Worm (Caenorhabditis elegans) whole organism, L4 larva: ENCODE results near the gene pno-1.
A peak's percentile ranks its signal among the peaks of the same experiment; 100 is the strongest.

ENCODE experiments used
- F10B5.3 ChIP-seq: sonication (generic microtip); optimal IDR thresholded peaks from 2 replicates; lab custom pipeline; 2016; ENCODE audit warnings: mild to moderate bottlenecking, missing genetic modification characterization, missing compliant biosample characterization
- F26F4.8 ChIP-seq: fragments of 200-800 bp; sonication (Bioruptor generic); conservative IDR thresholded peaks from 2 replicates; pipeline ENCODE4 v1.3.6; 2022; ENCODE audit warnings: missing genetic modification characterization, missing compliant biosample characterization
- F37D6.2 ChIP-seq: sonication (generic microtip); optimal IDR thresholded peaks from 2 replicates; lab custom pipeline; 2016; ENCODE audit warnings: mild to moderate bottlenecking, missing genetic modification characterization, missing compliant biosample characterization
- F49E8.2 ChIP-seq: sonication (generic microtip); optimal IDR thresholded peaks from 2 replicates; lab custom pipeline; 2016; ENCODE audit warnings: missing compliant biosample characterization, mild to moderate bottlenecking, missing genetic modification characterization, borderline replicate concordance
- R02D3.7 ChIP-seq: fragments of 150-350 bp; sonication (generic microtip); optimal IDR thresholded peaks from 3 replicates; lab custom pipeline; 2014; ENCODE audit warnings: missing biosample characterization, missing genetic modification characterization
- T20F7.1 ChIP-seq: fragments of 200-800 bp; sonication (Bioruptor generic); optimal IDR thresholded peaks from 2 replicates; lab custom pipeline; 2018; ENCODE audit warnings: mild to moderate bottlenecking, missing genetic modification characterization, missing compliant biosample characterization
- T26A8.4 ChIP-seq: fragments of 200-800 bp; sonication (Bioruptor generic); IDR thresholded peaks from 2 replicates; pipeline ENCODE4 v1.3.6; 2022; ENCODE audit warnings: missing genetic modification characterization, missing compliant biosample characterization
- Y105C5A.15 ChIP-seq: fragments of 200-800 bp; sonication (Bioruptor generic); IDR thresholded peaks from 2 replicates; pipeline ENCODE4 v1.3.6; 2022; ENCODE audit warnings: missing genetic modification characterization, missing compliant biosample characterization
- Y48G9A.11 ChIP-seq: fragments of 200-800 bp; sonication (Bioruptor generic); IDR thresholded peaks from 2 replicates; pipeline ENCODE4 v1.3.6; 2022; ENCODE audit warnings: missing genetic modification reagents, missing genetic modification characterization, missing compliant biosample characterization
- ZK337.2 ChIP-seq: fragments of 200-800 bp; sonication (Bioruptor generic); IDR thresholded peaks from 2 replicates; pipeline ENCODE4 v1.3.6; 2022; ENCODE audit warnings: missing genetic modification reagents, missing genetic modification characterization, missing compliant biosample characterization
- aha-1 ChIP-seq: fragments of 150-350 bp; peaks from one replicate; lab custom pipeline; 2014; ENCODE audit warnings: missing biosample characterization, missing genetic modification characterization
- ama-1 ChIP-seq: fragments of 150-350 bp; optimal IDR thresholded peaks from 2 replicates; lab custom pipeline; 2014; ENCODE audit warnings: inconsistent platforms, mixed read lengths
- ceh-20 ChIP-seq: fragments of 200-800 bp; sonication (Bioruptor generic); IDR thresholded peaks from 2 replicates; pipeline ENCODE4 v1.3.6; 2022; ENCODE audit warnings: missing genetic modification reagents, missing genetic modification characterization, missing compliant biosample characterization
- daf-19 ChIP-seq: fragments of 200-800 bp; sonication (Bioruptor generic); conservative IDR thresholded peaks from 2 replicates; pipeline ENCODE4 v1.3.6; 2022; ENCODE audit warnings: missing genetic modification characterization, missing compliant biosample characterization
- dmd-6 ChIP-seq: fragments of 200-800 bp; sonication (Bioruptor generic); IDR thresholded peaks from 2 replicates; pipeline ENCODE4 v1.3.6; 2022; ENCODE audit warnings: missing genetic modification reagents, missing genetic modification characterization, missing compliant biosample characterization
- dmd-9 ChIP-seq: fragments of 200-800 bp; sonication (Bioruptor generic); IDR thresholded peaks from 2 replicates; pipeline ENCODE4 v1.3.6; 2022; ENCODE audit warnings: missing genetic modification reagents, missing genetic modification characterization, missing compliant biosample characterization
- dpl-1 ChIP-seq: fragments of 150-350 bp; optimal IDR thresholded peaks from 2 replicates; lab custom pipeline; 2014; ENCODE audit warnings: missing biosample characterization, missing genetic modification reagents, missing genetic modification characterization
- duxl-1 ChIP-seq: sonication (generic microtip); optimal IDR thresholded peaks from 2 replicates; lab custom pipeline; 2016; ENCODE audit warnings: mild to moderate bottlenecking, missing genetic modification characterization, moderate library complexity, missing compliant biosample characterization; ENCODE audit not compliant: poor library complexity
- dve-1 ChIP-seq: sonication (generic microtip); optimal IDR thresholded peaks from 2 replicates; lab custom pipeline; 2017; ENCODE audit warnings: antibody characterized with exemption, mild to moderate bottlenecking, missing genetic modification characterization, missing compliant biosample characterization; ENCODE audit not compliant: insufficient read depth
- egl-27 ChIP-seq: sonication (generic microtip); optimal IDR thresholded peaks from 3 replicates; lab custom pipeline; 2017; ENCODE audit warnings: missing biosample characterization, missing genetic modification reagents, missing genetic modification characterization
- fos-1 ChIP-seq: fragments of 150-350 bp; optimal IDR thresholded peaks from 2 replicates; lab custom pipeline; 2014; ENCODE audit warnings: missing biosample characterization, missing genetic modification characterization
- hlh-30 ChIP-seq: sonication (generic microtip); optimal IDR thresholded peaks from 2 replicates; lab custom pipeline; 2017; ENCODE audit warnings: antibody characterized with exemption, mild to moderate bottlenecking, missing genetic modification characterization, missing compliant biosample characterization; ENCODE audit not compliant: insufficient read depth
- hmg-1.1 ChIP-seq: fragments of 200-800 bp; sonication (Bioruptor generic); IDR thresholded peaks from 2 replicates; pipeline ENCODE4 v1.3.6; 2022; ENCODE audit warnings: missing genetic modification reagents, missing genetic modification characterization, missing compliant biosample characterization
- lim-7 ChIP-seq: fragments of 200-800 bp; sonication (Bioruptor generic); IDR thresholded peaks from 2 replicates; pipeline ENCODE4 v1.3.6; 2022; ENCODE audit warnings: missing genetic modification characterization, missing compliant biosample characterization
- lin-1 ChIP-seq: fragments of 200-800 bp; sonication (Bioruptor generic); IDR thresholded peaks from 2 replicates; pipeline ENCODE4 v1.3.6; 2022; ENCODE audit warnings: missing genetic modification reagents, missing genetic modification characterization, missing compliant biosample characterization
- lin-39 ChIP-seq: fragments of 150-350 bp; optimal IDR thresholded peaks from 2 replicates; lab custom pipeline; 2014; ENCODE audit warnings: missing biosample characterization, missing genetic modification reagents, missing genetic modification characterization
- lir-3 ChIP-seq: sonication (generic microtip); optimal IDR thresholded peaks from 2 replicates; lab custom pipeline; 2016; ENCODE audit warnings: mild to moderate bottlenecking, missing genetic modification characterization, missing compliant biosample characterization
- lsy-2 ChIP-seq, 2 experiments: fragments of 150-350 bp in 1 of 2; sonication (generic microtip) in 1 of 2; optimal IDR thresholded peaks; 2 replicates each; lab custom pipeline; 2014 to 2017; ENCODE audit warnings: missing biosample characterization in 2 of 2, missing genetic modification characterization in 2 of 2
- madf-5 ChIP-seq, 2 experiments: fragments of 200-800 bp; sonication (Bioruptor generic); IDR thresholded peaks; 2 replicates each; pipeline ENCODE4 v1.3.6; 2022; ENCODE audit warnings: missing compliant biosample characterization in 2 of 2, missing genetic modification characterization in 2 of 2
- mxl-3 ChIP-seq: fragments of 200-800 bp; sonication (Bioruptor generic); optimal IDR thresholded peaks from 2 replicates; lab custom pipeline; 2018; ENCODE audit warnings: mild to moderate bottlenecking, missing genetic modification characterization, missing compliant biosample characterization
- nhr-10 ChIP-seq: fragments of 150-350 bp; optimal IDR thresholded peaks from 2 replicates; lab custom pipeline; 2014; ENCODE audit warnings: missing biosample characterization, missing genetic modification characterization
- nhr-111 ChIP-seq: fragments of 200-800 bp; sonication (Bioruptor generic); optimal IDR thresholded peaks from 2 replicates; lab custom pipeline; 2018; ENCODE audit warnings: mild to moderate bottlenecking, missing genetic modification characterization, missing compliant biosample characterization
- nhr-41 ChIP-seq: fragments of 200-800 bp; sonication (Bioruptor generic); IDR thresholded peaks from 2 replicates; pipeline ENCODE4 v1.3.6; 2022; ENCODE audit warnings: missing genetic modification reagents, missing genetic modification characterization, missing compliant biosample characterization
- nhr-48 ChIP-seq: sonication (generic microtip); optimal IDR thresholded peaks from 2 replicates; lab custom pipeline; 2016; ENCODE audit warnings: mild to moderate bottlenecking, missing genetic modification characterization, missing compliant biosample characterization
- nhr-6 ChIP-seq: fragments of 150-350 bp; optimal IDR thresholded peaks from 2 replicates; lab custom pipeline; 2014; ENCODE audit warnings: missing biosample characterization, missing genetic modification characterization
- pha-4 ChIP-seq, 2 experiments: fragments of 150-350 bp in 1 of 2; fragments of 200-800 bp in 1 of 2; sonication (Bioruptor generic) in 1 of 2; IDR thresholded peaks in 1 of 2; optimal IDR thresholded peaks in 1 of 2; 2 replicates each; pipeline versions ENCODE4 v1.3.6 to Lab custom; 2014 to 2022; ENCODE audit warnings: missing genetic modification characterization in 2 of 2, missing genetic modification reagents in 2 of 2, missing biosample characterization in 1 of 2, missing compliant biosample characterization in 1 of 2
- rbr-2 ChIP-seq: sonication (generic microtip); optimal IDR thresholded peaks from 2 replicates; lab custom pipeline; 2016; ENCODE audit warnings: missing genotype, missing genetic modification characterization, missing compliant biosample characterization
- sdz-12 ChIP-seq: fragments of 200-800 bp; sonication (Bioruptor generic); optimal IDR thresholded peaks from 2 replicates; lab custom pipeline; 2018; ENCODE audit warnings: mild to moderate bottlenecking, missing genetic modification characterization, missing compliant biosample characterization
- set-16 ChIP-seq: fragments of 200-800 bp; sonication (Bioruptor generic); IDR thresholded peaks from 2 replicates; pipeline ENCODE4 v1.3.6; 2022; ENCODE audit warnings: missing genetic modification reagents, missing genetic modification characterization, missing compliant biosample characterization
- snpc-1.2 ChIP-seq: fragments of 200-800 bp; sonication (Bioruptor generic); IDR thresholded peaks from 2 replicates; pipeline ENCODE4 v1.3.6; 2022; ENCODE audit warnings: missing genetic modification reagents, missing genetic modification characterization, missing compliant biosample characterization
- snpc-4 ChIP-seq: fragments of 150-350 bp; optimal IDR thresholded peaks from 2 replicates; lab custom pipeline; 2014; ENCODE audit warnings: missing biosample characterization, missing genetic modification characterization
- spr-3 ChIP-seq: fragments of 200-800 bp; sonication (Bioruptor generic); optimal IDR thresholded peaks from 2 replicates; lab custom pipeline; 2018; ENCODE audit warnings: mild to moderate bottlenecking, missing genetic modification characterization, missing compliant biosample characterization
- tra-1 ChIP-seq: fragments of 200-800 bp; sonication (Bioruptor generic); IDR thresholded peaks from 2 replicates; pipeline ENCODE4 v1.3.6; 2022; ENCODE audit warnings: missing genetic modification reagents, missing genetic modification characterization, missing compliant biosample characterization
- zag-1 ChIP-seq: fragments of 150-350 bp; optimal IDR thresholded peaks from 2 replicates; lab custom pipeline; 2014; ENCODE audit warnings: missing biosample characterization, missing genetic modification characterization
- zfp-2 ChIP-seq: sonication (generic microtip); optimal IDR thresholded peaks from 2 replicates; lab custom pipeline; 2016; ENCODE audit warnings: mild to moderate bottlenecking, missing genetic modification characterization, missing compliant biosample characterization
- zip-11 ChIP-seq: fragments of 200-800 bp; sonication (Bioruptor generic); IDR thresholded peaks from 2 replicates; pipeline ENCODE4 v1.3.6; 2022; ENCODE audit warnings: missing genetic modification characterization, missing compliant biosample characterization
- zip-2 ChIP-seq: fragments of 150-350 bp; optimal IDR thresholded peaks from 2 replicates; lab custom pipeline; 2014; ENCODE audit warnings: missing biosample characterization, missing genetic modification characterization
- ztf-11 ChIP-seq: fragments of 150-350 bp; optimal IDR thresholded peaks from 2 replicates; lab custom pipeline; 2014; ENCODE audit warnings: missing biosample characterization, missing genetic modification characterization
- ztf-7 ChIP-seq: fragments of 150-350 bp; optimal IDR thresholded peaks from 2 replicates; lab custom pipeline; 2014; ENCODE audit warnings: missing biosample characterization, missing genetic modification characterization

Gene pno-1

ce11 chrII:9775790-9776189 lies 33.1 kb upstream of the pno-1 start, which contains the start of gene T10B9.9:
TSS of gene T10B9.9 (minus strand) at chrII:9775890.
- no peak for TF ChIP-seq dmd-9 (GFP tag; lab: Robert Waterston, UW)
- no peak for TF ChIP-seq ztf-11
- TF ChIP-seq nhr-41 = no peak
- no peak for TF ChIP-seq R02D3.7 (tag; lab: Kevin White, UChicago)
- TF ChIP-seq rbr-2 = no peak
- no peak for TF ChIP-seq Y48G9A.11 (GFP tag; lab: Robert Waterston, UW)
- TF ChIP-seq F49E8.2 (tag; lab: Kevin White, UChicago) = no peak
- no peak for TF ChIP-seq egl-27 (tag; lab: Kevin White, UChicago)
- TF ChIP-seq lin-39 = no peak
- no peak for TF ChIP-seq nhr-111
- no peak for TF ChIP-seq duxl-1
- no peak for TF ChIP-seq snpc-1.2
- no peak for TF ChIP-seq set-16 (GFP tag; lab: Robert Waterston, UW)
- no peak for TF ChIP-seq sdz-12
- no peak for TF ChIP-seq lim-7 (GFP tag; lab: Robert Waterston, UW)
- no peak for TF ChIP-seq F10B5.3 (tag; lab: Kevin White, UChicago)

ce11 chrII:9774653-9775052 lies 32.0 kb upstream of the pno-1 start:
- TF ChIP-seq nhr-41 (peak; percentile 88; the same call in 1 of the 2 replicates), zip-11 (GFP tag; lab: Robert Waterston, UW) (no peak), ama-1 (no peak), ZK337.2 (GFP tag; lab: Robert Waterston, UW) (peak; percentile 55; the same call in 1 of the 2 replicates), F26F4.8 (GFP tag; lab: Robert Waterston, UW) (peak; percentile 73; the same call in 1 of the 2 replicates), F49E8.2 (tag; lab: Kevin White, UChicago) (peak; percentile 31), zip-2 (tag; lab: Kevin White, UChicago) (peak; percentile 20), rbr-2 (peak; percentile 82), snpc-1.2 (peak; percentile 87), nhr-10 (tag; lab: Kevin White, UChicago) (no peak), Y105C5A.15 (GFP tag; lab: Robert Waterston, UW) (peak; percentile 91), ztf-7 (peak; percentile 33), snpc-4 (no peak), mxl-3 (GFP tag; lab: Kevin White, UChicago) (peak; percentile 53), sdz-12 (peak; percentile 49), T26A8.4 (GFP tag; lab: Robert Waterston, UW) (peak; percentile 81), daf-19 (0 out of 2 replicates have a peak, but pooled peaks have one; percentile 23), lsy-2 (tag; optimal IDR thresholded peaks at IDR 0.05; lab: Kevin White, UChicago) (peak in 1 of 2 experiments; percentile 66), dpl-1 (GFP tag; lab: Kevin White, UChicago) (peak; percentile 36), nhr-6 (tag; lab: Kevin White, UChicago) (peak; percentile 18), lin-1 (peak; percentile 86), zag-1 (tag; lab: Kevin White, UChicago) (no peak), spr-3 (GFP tag; lab: Kevin White, UChicago) (peak; percentile 54), zfp-2 (tag; lab: Kevin White, UChicago) (no peak), tra-1 (GFP tag; lab: Robert Waterston, UW) (peak; percentile 85), nhr-111 (peak; percentile 29), madf-5 (GFP tag; IDR thresholded peaks at IDR 0.05; lab: Robert Waterston, UW) (peak; percentile 66 to 77; a peak in 2 of 4 replicates), lim-7 (GFP tag; lab: Robert Waterston, UW) (peak; percentile 95), dmd-6 (GFP tag; lab: Robert Waterston, UW) (peak; percentile 67), hmg-1.1 (GFP tag; lab: Robert Waterston, UW) (peak; percentile 89), fos-1 (tag; lab: Kevin White, UChicago) (no peak), nhr-48 (tag; lab: Kevin White, UChicago) (peak; percentile 32), T20F7.1 (GFP tag; lab: Kevin White, UChicago) (peak; percentile 44), duxl-1 (peak; percentile 58), hlh-30 (peak; percentile 30), dve-1 (tag; lab: Kevin White, UChicago) (peak; percentile 63), F37D6.2 (tag; lab: Kevin White, UChicago) (peak; percentile 51), lir-3 (tag; lab: Kevin White, UChicago) (peak; percentile 36), pha-4 (GFP tag; IDR thresholded peaks at IDR 0.05; lab: Robert Waterston, UW) (peak; percentile 86), pha-4 (tag; optimal IDR thresholded peaks at IDR 0.05; lab: Kevin White, UChicago) (no peak), ceh-20 (GFP tag; lab: Robert Waterston, UW) (peak; percentile 81), aha-1 (tag; lab: Kevin White, UChicago) (peak; percentile 98)
